Worm (Caenorhabditis elegans) whole organism, midembryonic: ENCODE data around the gene F56H9.9.

ENCODE experiments used
- T22C8.4 ChIP-seq: fragments of 200-800 bp; sonication (Bioruptor generic); IDR thresholded peaks from 2 replicates; pipeline ENCODE4 v1.3.6; 2022; ENCODE audit warnings: missing genetic modification characterization, missing compliant biosample characterization
- cog-1 ChIP-seq: sonication (generic microtip); optimal IDR thresholded peaks from 2 replicates; lab custom pipeline; 2016; ENCODE audit warnings: missing genetic modification characterization, missing compliant biosample characterization
- flt-1 ChIP-seq: fragments of 200-800 bp; sonication (Bioruptor generic); IDR thresholded peaks from 2 replicates; pipeline ENCODE4 v1.3.6; 2022; ENCODE audit warnings: missing genetic modification characterization, missing compliant biosample characterization
- klf-2 ChIP-seq: fragments of 200-800 bp; sonication (Bioruptor generic); conservative IDR thresholded peaks from 2 replicates; pipeline ENCODE4 v1.3.6; 2022; ENCODE audit warnings: missing genetic modification reagents, missing genetic modification characterization, missing compliant biosample characterization
- med-1 ChIP-seq: sonication (generic microtip); optimal IDR thresholded peaks from 2 replicates; lab custom pipeline; 2017; ENCODE audit warnings: missing genetic modification characterization, mild to moderate bottlenecking, missing compliant biosample characterization, antibody characterized with exemption, missing genetic modification reagents; ENCODE audit not compliant: insufficient read depth
- ref-1 ChIP-seq: fragments of 200-800 bp; sonication (Bioruptor generic); conservative IDR thresholded peaks from 2 replicates; pipeline ENCODE4 v1.3.6; 2022; ENCODE audit warnings: missing genetic modification reagents, missing genetic modification characterization, missing compliant biosample characterization
- tab-1 ChIP-seq: fragments of 200-800 bp; sonication (Bioruptor generic); IDR thresholded peaks from 2 replicates; pipeline ENCODE4 v1.3.6; 2022; ENCODE audit warnings: missing genetic modification characterization, missing compliant biosample characterization
- ztf-23 ChIP-seq: fragments of 200-800 bp; sonication (Bioruptor generic); IDR thresholded peaks from 2 replicates; pipeline ENCODE4 v1.3.6; 2022; ENCODE audit warnings: missing genetic modification reagents, missing genetic modification characterization, missing compliant biosample characterization
- ztf-29 ChIP-seq: fragments of 200-800 bp; sonication (Bioruptor generic); IDR thresholded peaks from 2 replicates; pipeline ENCODE4 v1.3.6; 2022; ENCODE audit warnings: missing genetic modification reagents, missing genetic modification characterization, missing compliant biosample characterization

DNA sequence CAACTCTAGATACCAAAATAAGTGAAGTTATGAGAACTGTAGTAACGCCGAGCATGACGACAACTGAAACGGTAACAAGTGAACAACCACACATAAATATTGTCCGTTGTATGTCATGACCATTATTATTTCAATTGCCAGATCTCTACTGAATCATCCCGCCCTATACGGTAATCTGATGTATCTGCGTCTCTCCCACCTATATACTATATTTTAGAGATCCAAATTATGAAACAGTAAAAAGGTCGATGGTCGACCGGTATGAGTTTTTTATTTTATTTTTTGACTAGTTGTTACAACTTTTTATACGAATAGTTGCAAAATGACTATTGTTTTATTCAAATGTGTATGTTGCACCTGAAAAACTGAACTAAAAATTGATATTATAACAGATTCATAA is 33.7 kb downstream of the F56H9.9 start, which contains the start of gene ttr-43:
- TF ChIP-seq cog-1 = no peak
- TF ChIP-seq T22C8.4 (GFP tag; lab: Robert Waterston, UW) = no peak
- no peak for TF ChIP-seq flt-1
- no peak for TF ChIP-seq ztf-23
- no peak for TF ChIP-seq tab-1 (GFP tag; lab: Robert Waterston, UW)
- no peak for TF ChIP-seq med-1 (GFP tag; lab: Kevin White, UChicago)
- TF ChIP-seq klf-2 (GFP tag; lab: Robert Waterston, UW) = no peak
- TF ChIP-seq ztf-29 (GFP tag; lab: Robert Waterston, UW) = no peak
- no peak for TF ChIP-seq ref-1
